Worm (Caenorhabditis elegans): Measurements from ENCODE around the gene T13G4.1.

The T13G4.1 gene

ce11 chrX:1192848-1193247, at the start of gene T13G4.1:
Gene T13G4.1 (plus strand): TSS chrX:1193148.
- TF ChIP-seq efl-3 (GFP tag; optimal IDR thresholded peaks at IDR 0.05) (no peak), mep-1 (tag; optimal IDR thresholded peaks at IDR 0.05) (no peak), ceh-63 (GFP tag; optimal IDR thresholded peaks at IDR 0.05) (no peak), ama-1 (optimal IDR thresholded peaks at IDR 0.05) (no peak), C34B4.2 (tag; optimal IDR thresholded peaks at IDR 0.05) (no peak), egl-13 (tag; optimal IDR thresholded peaks at IDR 0.05) (no peak)

- TF ChIP-seq grh-1 (GFP tag; IDR thresholded peaks at IDR 0.05) (no peak), elt-2 (tag; optimal IDR thresholded peaks at IDR 0.05) (peak; percentile 15)
These were observed 45.6 kb upstream of the T13G4.1 start for ce11 chrX:1147394-1147793.

- TF ChIP-seq vab-15 (tag; optimal IDR thresholded peaks at IDR 0.05) = no peak
- TF ChIP-seq ztf-11 (tag; optimal IDR thresholded peaks at IDR 0.05) = no peak
- TF ChIP-seq C04F5.9 (tag; optimal IDR thresholded peaks at IDR 0.05) = no peak
- no peak for TF ChIP-seq efl-3 (GFP tag; optimal IDR thresholded peaks at IDR 0.05)
- TF ChIP-seq tlp-1 (tag; optimal IDR thresholded peaks at IDR 0.05) = no peak
- TF ChIP-seq elt-2 (tag; optimal IDR thresholded peaks at IDR 0.05) = peak; percentile 96
- no peak for TF ChIP-seq fkh-8 (tag; optimal IDR thresholded peaks at IDR 0.05)
These were observed 44.5 kb upstream of the T13G4.1 start, which contains the start of the genes R193.2 and R193.6 for ce11 chrX:1148438-1148837. Gene R193.2 (minus strand): TSS chrX:1148585. Gene R193.6 (plus strand): TSS chrX:1148787.

DNA sequence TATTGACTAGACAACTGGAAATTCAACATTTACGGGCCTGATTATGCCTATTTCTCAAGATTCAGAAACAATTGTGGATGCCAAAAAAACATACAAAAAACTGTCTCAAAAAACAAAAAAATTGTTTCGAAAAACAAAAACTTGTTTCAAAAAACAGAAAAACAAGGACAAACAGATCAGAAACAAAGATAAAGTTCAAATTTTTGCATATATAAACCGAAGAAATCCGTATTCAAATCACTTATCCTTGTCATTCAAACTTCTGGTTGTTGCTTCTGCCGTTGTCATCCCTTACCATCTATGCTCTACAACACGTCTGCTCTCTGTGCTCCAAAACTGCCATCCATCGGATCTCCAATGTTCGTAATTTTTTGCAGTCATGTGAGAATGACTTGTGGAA, 38.3 kb upstream of the T13G4.1 start, which contains the start of gene R193.1:
Gene R193.1, plus strand, starts transcription at position 301 of the 400 bp plus-strand sequence.
- TF ChIP-seq mep-1 (tag; optimal IDR thresholded peaks at IDR 0.05) (no peak), skn-1 (tag; optimal IDR thresholded peaks at IDR 0.05) (no peak), nhr-85 (tag) (no peak), lir-3 (tag; optimal IDR thresholded peaks at IDR 0.05; ENCODE audit: poor library complexity) (no peak)

DNA sequence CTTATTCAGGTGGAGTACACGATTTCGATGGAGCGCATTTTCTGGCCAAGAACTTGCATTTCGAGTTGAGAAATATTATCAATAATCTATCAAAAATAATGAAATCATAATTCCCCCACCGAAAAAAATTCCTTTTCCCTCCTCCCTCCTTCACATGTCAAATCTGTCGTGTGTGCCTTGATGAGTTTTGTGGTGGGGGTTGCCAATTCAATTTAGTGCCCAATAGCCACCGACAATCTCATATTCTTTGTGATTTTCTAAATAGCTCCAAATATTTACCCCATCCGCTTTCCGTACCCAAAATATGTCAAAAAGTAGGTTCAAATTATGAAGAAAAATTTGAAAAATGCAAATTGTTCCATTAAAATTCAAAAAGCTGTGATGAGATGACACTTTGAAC, 30.9 kb upstream of the T13G4.1 start, which contains the start of gene tmc-1:
Gene tmc-1, plus strand, starts transcription at position 189 of the 400 bp plus-strand sequence.
- TF ChIP-seq tlp-1 (tag; optimal IDR thresholded peaks at IDR 0.05) = no peak
- no peak for TF ChIP-seq aly-2 (tag; optimal IDR thresholded peaks at IDR 0.05)
- TF ChIP-seq egl-13 (tag; optimal IDR thresholded peaks at IDR 0.05) = no peak
- peak; percentile 19 for TF ChIP-seq lin-14 (GFP tag; optimal IDR thresholded peaks at IDR 0.05)
- TF ChIP-seq nhr-237 (tag; optimal IDR thresholded peaks at IDR 0.05) = no peak

ce11 chrX:1167234-1167633, 25.7 kb upstream of the T13G4.1 start:
- TF ChIP-seq ztf-4 (tag; optimal IDR thresholded peaks at IDR 0.05) = no peak
- peak; percentile 46 for TF ChIP-seq rnt-1 (tag; optimal IDR thresholded peaks at IDR 0.05)
- TF ChIP-seq lin-14 (GFP tag; optimal IDR thresholded peaks at IDR 0.05) = peak; percentile 24

DNA sequence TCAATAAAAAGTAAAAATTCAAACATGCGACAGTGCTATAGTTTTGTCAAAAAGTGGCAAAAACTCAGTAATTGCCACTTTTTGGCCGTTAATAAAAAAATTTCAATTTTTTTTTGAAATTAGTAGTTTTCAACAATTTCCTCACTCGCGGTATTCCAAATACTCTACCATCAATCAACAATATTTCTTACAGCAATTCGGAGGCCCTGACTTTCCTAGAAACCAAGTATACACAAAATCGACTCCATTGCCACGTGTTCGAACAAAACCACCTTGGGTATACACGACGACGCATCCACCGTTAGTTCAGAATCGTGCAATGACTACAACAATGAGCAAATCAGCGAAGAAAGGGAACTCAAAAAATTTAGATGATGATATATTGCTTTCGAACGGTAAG, 21.3 kb upstream of the T13G4.1 start:
- TF ChIP-seq nhr-85 (tag) (no peak), sox-4 (tag; optimal IDR thresholded peaks at IDR 0.05) (no peak), sptf-1 (tag; optimal IDR thresholded peaks at IDR 0.05) (no peak), egl-13 (tag; optimal IDR thresholded peaks at IDR 0.05) (no peak), nhr-84 (tag; optimal IDR thresholded peaks at IDR 0.05) (no peak), vab-15 (tag; optimal IDR thresholded peaks at IDR 0.05) (no peak), zag-1 (tag; optimal IDR thresholded peaks at IDR 0.05) (no peak), ceh-88 (GFP tag; IDR thresholded peaks at IDR 0.05) (no peak), C04F5.9 (tag; optimal IDR thresholded peaks at IDR 0.05) (no peak), ceh-8 (GFP tag; optimal IDR thresholded peaks at IDR 0.05) (no peak), dpl-1 (GFP tag; optimal IDR thresholded peaks at IDR 0.05) (no peak), hlh-4 (tag; optimal IDR thresholded peaks at IDR 0.05) (no peak), grh-1 (GFP tag; IDR thresholded peaks at IDR 0.05) (no peak)

Measured in whole organism, L1 larva.